Worm (Caenorhabditis elegans) whole organism, L2 larva: Measurements from ENCODE around the gene W02A2.8.

Experiments
- C34F6.9 ChIP-seq: fragments of 150-350 bp; optimal IDR thresholded peaks from 2 replicates; lab custom pipeline; 2014; ENCODE audit warnings: missing biosample characterization, missing genetic modification characterization
- F13H6.1 ChIP-seq: sonication (generic microtip); optimal IDR thresholded peaks from 2 replicates; lab custom pipeline; 2016; ENCODE audit warnings: missing genetic modification characterization, missing compliant biosample characterization
- R02D3.7 ChIP-seq: fragments of 150-350 bp; optimal IDR thresholded peaks from 2 replicates; lab custom pipeline; 2014; ENCODE audit warnings: missing biosample characterization, missing genetic modification characterization
- Y55F3AM.14 ChIP-seq: fragments of 200-800 bp; sonication (Bioruptor generic); optimal IDR thresholded peaks from 2 replicates; lab custom pipeline; 2018; ENCODE audit warnings: mild to moderate bottlenecking, missing genetic modification characterization, missing compliant biosample characterization
- ZK546.5 ChIP-seq: sonication (generic microtip); optimal IDR thresholded peaks from 2 replicates; lab custom pipeline; 2017; ENCODE audit warnings: missing biosample characterization, missing genetic modification characterization
- alr-1 ChIP-seq: fragments of 150-350 bp; optimal IDR thresholded peaks from 2 replicates; lab custom pipeline; 2014; ENCODE audit warnings: missing biosample characterization, missing genetic modification characterization
- aly-2 ChIP-seq: fragments of 150-350 bp; optimal IDR thresholded peaks from 2 replicates; lab custom pipeline; 2014; ENCODE audit warnings: missing biosample characterization, missing genetic modification characterization
- ama-1 ChIP-seq: fragments of 150-350 bp; optimal IDR thresholded peaks from 2 replicates; lab custom pipeline; 2018; ENCODE audit warnings: inconsistent platforms
- blmp-1 ChIP-seq: sonication (generic microtip); optimal IDR thresholded peaks from 2 replicates; lab custom pipeline; 2017; ENCODE audit warnings: missing genetic modification characterization, mild to moderate bottlenecking, missing compliant biosample characterization, antibody characterized with exemption, moderate library complexity; ENCODE audit not compliant: insufficient read depth
- ceh-16 ChIP-seq: fragments of 150-350 bp; optimal IDR thresholded peaks from 2 replicates; lab custom pipeline; 2014; ENCODE audit warnings: missing biosample characterization, missing genetic modification characterization
- ceh-82 ChIP-seq: fragments of 150-350 bp; optimal IDR thresholded peaks from 2 replicates; lab custom pipeline; 2014; ENCODE audit warnings: missing biosample characterization, missing genetic modification characterization
- crh-2 ChIP-seq: sonication (generic microtip); optimal IDR thresholded peaks from 2 replicates; lab custom pipeline; 2017; ENCODE audit warnings: missing biosample characterization, missing genetic modification characterization
- dmd-4 ChIP-seq: sonication (generic microtip); optimal IDR thresholded peaks from 2 replicates; lab custom pipeline; 2017; ENCODE audit warnings: missing biosample characterization, missing genetic modification characterization
- egl-27 ChIP-seq: sonication (generic microtip); optimal IDR thresholded peaks from 3 replicates; lab custom pipeline; 2017; ENCODE audit warnings: missing biosample characterization, missing genetic modification reagents, missing genetic modification characterization
- elt-1 ChIP-seq: fragments of 150-350 bp; optimal IDR thresholded peaks from 2 replicates; lab custom pipeline; 2014; ENCODE audit warnings: missing biosample characterization, missing genetic modification characterization
- elt-3 ChIP-seq: sonication (generic microtip); optimal IDR thresholded peaks from 2 replicates; lab custom pipeline; 2017; ENCODE audit warnings: missing biosample characterization, missing genetic modification characterization
- fos-1 ChIP-seq: fragments of 150-350 bp; optimal IDR thresholded peaks from 2 replicates; lab custom pipeline; 2014; ENCODE audit warnings: missing biosample characterization, missing genetic modification characterization
- gmeb-1 ChIP-seq: fragments of 150-350 bp; optimal IDR thresholded peaks from 2 replicates; lab custom pipeline; 2014; ENCODE audit warnings: missing biosample characterization, missing genetic modification characterization
- lin-11 ChIP-seq: fragments of 150-350 bp; sonication (generic microtip); optimal IDR thresholded peaks from 2 replicates; lab custom pipeline; 2014; ENCODE audit warnings: missing biosample characterization, missing genetic modification characterization, inconsistent platforms, mixed read lengths
- lin-13 ChIP-seq: fragments of 150-350 bp; optimal IDR thresholded peaks from 2 replicates; lab custom pipeline; 2014; ENCODE audit warnings: missing biosample characterization, missing genetic modification reagents, missing genetic modification characterization
- lin-39 ChIP-seq: fragments of 150-350 bp; optimal IDR thresholded peaks from 2 replicates; lab custom pipeline; 2014; ENCODE audit warnings: missing biosample characterization, missing genetic modification reagents, missing genetic modification characterization
- lsy-2 ChIP-seq, 2 experiments: fragments of 150-350 bp in 1 of 2; sonication (generic microtip) in 1 of 2; optimal IDR thresholded peaks; 2 replicates each; lab custom pipeline; 2014 to 2017; ENCODE audit warnings: missing biosample characterization in 2 of 2, missing genetic modification characterization in 2 of 2
- mab-5 ChIP-seq: fragments of 150-350 bp; optimal IDR thresholded peaks from 2 replicates; lab custom pipeline; 2014; ENCODE audit warnings: missing biosample characterization, missing genetic modification characterization
- mbf-1 ChIP-seq: sonication (generic microtip); optimal IDR thresholded peaks from 2 replicates; lab custom pipeline; 2017; ENCODE audit warnings: missing biosample characterization, missing genetic modification characterization
- mdl-1 ChIP-seq, 2 experiments: fragments of 150-350 bp in 1 of 2; sonication (generic microtip) in 1 of 2; optimal IDR thresholded peaks; 2 replicates each; lab custom pipeline; 2017; ENCODE audit warnings: missing biosample characterization in 2 of 2, missing genetic modification characterization in 2 of 2
- nhr-10 ChIP-seq: sonication (generic microtip); optimal IDR thresholded peaks from 2 replicates; lab custom pipeline; 2017; ENCODE audit warnings: missing biosample characterization, missing genetic modification characterization
- nhr-11 ChIP-seq: fragments of 150-350 bp; optimal IDR thresholded peaks from 2 replicates; lab custom pipeline; 2014; ENCODE audit warnings: missing biosample characterization, missing genetic modification characterization
- nhr-12 ChIP-seq: fragments of 150-350 bp; optimal IDR thresholded peaks from 2 replicates; lab custom pipeline; 2014; ENCODE audit warnings: missing biosample characterization, missing genetic modification characterization
- nhr-129 ChIP-seq: fragments of 150-350 bp; optimal IDR thresholded peaks from 2 replicates; lab custom pipeline; 2014; ENCODE audit warnings: missing biosample characterization, missing genetic modification characterization
- nhr-21 ChIP-seq: fragments of 150-350 bp; optimal IDR thresholded peaks from 2 replicates; lab custom pipeline; 2014; ENCODE audit warnings: missing biosample characterization, missing genetic modification characterization
- nhr-23 ChIP-seq: fragments of 150-350 bp; optimal IDR thresholded peaks from 2 replicates; lab custom pipeline; 2014; ENCODE audit warnings: missing biosample characterization, missing genetic modification reagents, missing genetic modification characterization
- nhr-237 ChIP-seq: fragments of 150-350 bp; optimal IDR thresholded peaks from 2 replicates; lab custom pipeline; 2014; ENCODE audit warnings: missing biosample characterization, missing genetic modification characterization
- nhr-25 ChIP-seq: fragments of 150-350 bp; sonication (generic microtip); optimal IDR thresholded peaks from 3 replicates; lab custom pipeline; 2014; ENCODE audit warnings: missing biosample characterization, missing genetic modification characterization
- nhr-77 ChIP-seq: fragments of 150-350 bp; optimal IDR thresholded peaks from 2 replicates; lab custom pipeline; 2014; ENCODE audit warnings: missing biosample characterization, missing genetic modification characterization
- peb-1 ChIP-seq: fragments of 150-350 bp; optimal IDR thresholded peaks from 2 replicates; lab custom pipeline; 2014; ENCODE audit warnings: missing biosample characterization, missing genetic modification characterization
- sem-4 ChIP-seq: fragments of 150-350 bp; optimal IDR thresholded peaks from 2 replicates; lab custom pipeline; 2014; ENCODE audit warnings: missing biosample characterization, missing genetic modification reagents, missing genetic modification characterization
- skn-1 ChIP-seq: sonication (generic microtip); optimal IDR thresholded peaks from 2 replicates; lab custom pipeline; 2017; ENCODE audit warnings: missing biosample characterization, missing genetic modification characterization
- sma-3 ChIP-seq: sonication (generic microtip); optimal IDR thresholded peaks from 2 replicates; lab custom pipeline; 2016; ENCODE audit warnings: missing genetic modification reagents, missing genetic modification characterization, missing compliant biosample characterization
- sma-9 ChIP-seq, 2 experiments: fragments of 150-350 bp in 1 of 2; sonication (generic microtip) in 1 of 2; optimal IDR thresholded peaks; 2 replicates each; lab custom pipeline; 2014 to 2016; ENCODE audit warnings: missing genetic modification characterization in 2 of 2, mild to moderate bottlenecking in 1 of 2, missing biosample characterization in 1 of 2, missing compliant biosample characterization in 1 of 2, missing genetic modification reagents in 1 of 2, moderate library complexity in 1 of 2
- snpc-4 ChIP-seq: fragments of 150-350 bp; optimal IDR thresholded peaks from 2 replicates; lab custom pipeline; 2014; ENCODE audit warnings: missing biosample characterization, missing genetic modification characterization
- unc-39 ChIP-seq: fragments of 150-350 bp; optimal IDR thresholded peaks from 2 replicates; lab custom pipeline; 2014; ENCODE audit warnings: missing biosample characterization, missing genetic modification characterization
- unc-55 ChIP-seq: fragments of 150-350 bp; sonication (generic microtip); optimal IDR thresholded peaks from 3 replicates; lab custom pipeline; 2014; ENCODE audit warnings: missing biosample characterization, missing genetic modification reagents, missing genetic modification characterization
- unc-62 ChIP-seq: fragments of 150-350 bp; optimal IDR thresholded peaks from 2 replicates; lab custom pipeline; 2014; ENCODE audit warnings: missing biosample characterization, missing genetic modification reagents, missing genetic modification characterization
- zag-1 ChIP-seq: fragments of 150-350 bp; optimal IDR thresholded peaks from 2 replicates; lab custom pipeline; 2014; ENCODE audit warnings: missing biosample characterization, missing genetic modification characterization
- ztf-1 ChIP-seq: fragments of 200-800 bp; sonication (Bioruptor generic); conservative IDR thresholded peaks from 2 replicates; pipeline ENCODE4 v1.3.6; 2022; ENCODE audit warnings: missing genetic modification characterization, missing compliant biosample characterization
- ztf-11 ChIP-seq: sonication (generic microtip); optimal IDR thresholded peaks from 2 replicates; lab custom pipeline; 2017; ENCODE audit warnings: missing biosample characterization, missing genetic modification characterization
- ztf-4 ChIP-seq: fragments of 150-350 bp; optimal IDR thresholded peaks from 2 replicates; lab custom pipeline; 2014; ENCODE audit warnings: missing biosample characterization, missing genetic modification characterization

W02A2.8 gene

ce11 chrIV:13322429-13322828 is 36.0 kb downstream of the W02A2.8 start (continued):
- TF ChIP-seq blmp-1 (tag; lab: Kevin White, UChicago), result peak; percentile 36
- peak; percentile 34 for TF ChIP-seq lin-13 (GFP tag; lab: Kevin White, UChicago)
- TF ChIP-seq elt-1 (tag; lab: Kevin White, UChicago), result no peak
- TF ChIP-seq nhr-237 (tag; lab: Kevin White, UChicago), result no peak
- TF ChIP-seq aly-2, result no peak
- TF ChIP-seq lin-39 (tag; lab: Kevin White, UChicago), result no peak
- peak; percentile 90 for TF ChIP-seq fos-1 (tag; lab: Kevin White, UChicago)
- TF ChIP-seq ztf-11, result no peak
- TF ChIP-seq mab-5 (tag; lab: Kevin White, UChicago), result no peak
- TF ChIP-seq, all 48 proteins: peak for 20

ce11 chrIV:13319886-13320650 is 38.3 kb downstream of the W02A2.8 start:
- TF ChIP-seq sem-4 (tag; lab: Kevin White, UChicago) (no peak), nhr-129 (no peak), ZK546.5 (no peak), sma-9 (GFP tag; optimal IDR thresholded peaks at IDR 0.05; lab: Kevin White, UChicago) (no peak), sma-9 (tag; optimal IDR thresholded peaks at IDR 0.05; lab: Kevin White, UChicago) (no peak), elt-1 (tag; lab: Kevin White, UChicago) (no peak), gmeb-1 (tag; lab: Kevin White, UChicago) (no peak)

- TF ChIP-seq fos-1 (tag; lab: Kevin White, UChicago), result peak; percentile 86
- no peak for TF ChIP-seq F13H6.1 (tag; lab: Kevin White, UChicago)
- TF ChIP-seq unc-39, result no peak
- TF ChIP-seq unc-62, result no peak
- TF ChIP-seq sem-4 (tag; lab: Kevin White, UChicago), result no peak
- TF ChIP-seq ama-1, result peak; percentile 18
- TF ChIP-seq nhr-10 (tag; lab: Kevin White, UChicago), result no peak
- TF ChIP-seq ztf-4 (tag; lab: Kevin White, UChicago), result no peak
- TF ChIP-seq nhr-12 (tag; lab: Kevin White, UChicago), result no peak
- no peak for TF ChIP-seq R02D3.7 (tag; lab: Kevin White, UChicago)
- no peak for TF ChIP-seq ceh-82 (tag; lab: Kevin White, UChicago)
- no peak for TF ChIP-seq mbf-1 (tag; lab: Kevin White, UChicago)
- TF ChIP-seq lin-11 (tag; lab: Kevin White, UChicago), result no peak
- TF ChIP-seq aly-2, result no peak
- no peak for TF ChIP-seq nhr-77 (tag; lab: Kevin White, UChicago)
- TF ChIP-seq nhr-11 (tag; lab: Kevin White, UChicago), result no peak
- peak; percentile 40 for TF ChIP-seq nhr-25
- TF ChIP-seq unc-55 (GFP tag; lab: Kevin White, UChicago), result no peak
- TF ChIP-seq mdl-1 (tag; optimal IDR thresholded peaks at IDR 0.05; lab: Kevin White, UChicago), result no peak
- no peak for TF ChIP-seq ceh-16
- peak; percentile 6 for TF ChIP-seq blmp-1 (tag; lab: Kevin White, UChicago)
- TF ChIP-seq skn-1 (tag; lab: Kevin White, UChicago), result peak; percentile 67
- TF ChIP-seq egl-27 (tag; lab: Kevin White, UChicago), result peak; percentile 22
- no peak for TF ChIP-seq zag-1 (tag; lab: Kevin White, UChicago)
- no peak for TF ChIP-seq elt-1 (tag; lab: Kevin White, UChicago)
- TF ChIP-seq alr-1 (tag; lab: Kevin White, UChicago), result no peak
- no peak for TF ChIP-seq ztf-11
- TF ChIP-seq lin-13 (GFP tag; lab: Kevin White, UChicago), result peak; percentile 60
- TF ChIP-seq lsy-2 (tag; optimal IDR thresholded peaks at IDR 0.05; lab: Kevin White, UChicago), result peak in 1 of 2 experiments; percentile 43
- no peak for TF ChIP-seq nhr-23 (tag; lab: Kevin White, UChicago)
- no peak for TF ChIP-seq ztf-1 (GFP tag; lab: Robert Waterston, UW)
- no peak for TF ChIP-seq lin-39 (tag; lab: Kevin White, UChicago)
- no peak for TF ChIP-seq elt-3 (tag; lab: Kevin White, UChicago)
- TF ChIP-seq snpc-4 (tag; lab: Kevin White, UChicago), result no peak
- no peak for TF ChIP-seq C34F6.9 (tag; lab: Kevin White, UChicago)
- TF ChIP-seq sma-3 (GFP tag; lab: Kevin White, UChicago), result peak; percentile 61
- TF ChIP-seq crh-2 (tag; lab: Kevin White, UChicago), result peak; percentile 92
- no peak for TF ChIP-seq dmd-4 (tag; lab: Kevin White, UChicago)
- peak; percentile 59 for TF ChIP-seq nhr-129
- no peak for TF ChIP-seq nhr-237 (tag; lab: Kevin White, UChicago)
- TF ChIP-seq gmeb-1 (tag; lab: Kevin White, UChicago), result peak; percentile 51
- peak; percentile 8 for TF ChIP-seq Y55F3AM.14 (GFP tag; lab: Kevin White, UChicago)
- no peak for TF ChIP-seq peb-1 (tag; lab: Kevin White, UChicago)
- TF ChIP-seq mab-5 (tag; lab: Kevin White, UChicago), result no peak
- peak; percentile 81 for TF ChIP-seq sma-9 (GFP tag; optimal IDR thresholded peaks at IDR 0.05; lab: Kevin White, UChicago)
- no peak for TF ChIP-seq sma-9 (tag; optimal IDR thresholded peaks at IDR 0.05; lab: Kevin White, UChicago)
- TF ChIP-seq nhr-21 (tag; lab: Kevin White, UChicago), result peak; percentile 88
Observed at ce11 chrIV:13318773-13319172, 39.6 kb downstream of the W02A2.8 start.
